Worm (Caenorhabditis elegans) whole organism, L2 larva: ENCODE results near the gene ech-2.

Source experiments
- ZK546.5 ChIP-seq: sonication (generic microtip); optimal IDR thresholded peaks from 2 replicates; lab custom pipeline; 2017; ENCODE audit warnings: missing biosample characterization, missing genetic modification characterization
- alr-1 ChIP-seq: fragments of 150-350 bp; optimal IDR thresholded peaks from 2 replicates; lab custom pipeline; 2014; ENCODE audit warnings: missing biosample characterization, missing genetic modification characterization
- crh-2 ChIP-seq: sonication (generic microtip); optimal IDR thresholded peaks from 2 replicates; lab custom pipeline; 2017; ENCODE audit warnings: missing biosample characterization, missing genetic modification characterization
- elt-3 ChIP-seq: sonication (generic microtip); optimal IDR thresholded peaks from 2 replicates; lab custom pipeline; 2017; ENCODE audit warnings: missing biosample characterization, missing genetic modification characterization
- lsy-2 ChIP-seq, 2 experiments: fragments of 150-350 bp in 1 of 2; sonication (generic microtip) in 1 of 2; optimal IDR thresholded peaks; 2 replicates each; lab custom pipeline; 2014 to 2017; ENCODE audit warnings: missing biosample characterization in 2 of 2, missing genetic modification characterization in 2 of 2
- nhr-12 ChIP-seq: fragments of 150-350 bp; optimal IDR thresholded peaks from 2 replicates; lab custom pipeline; 2014; ENCODE audit warnings: missing biosample characterization, missing genetic modification characterization
- nhr-237 ChIP-seq: fragments of 150-350 bp; optimal IDR thresholded peaks from 2 replicates; lab custom pipeline; 2014; ENCODE audit warnings: missing biosample characterization, missing genetic modification characterization
- unc-62 ChIP-seq: fragments of 150-350 bp; optimal IDR thresholded peaks from 2 replicates; lab custom pipeline; 2014; ENCODE audit warnings: missing biosample characterization, missing genetic modification reagents, missing genetic modification characterization

ce11 chrIV:11842121-11842520 lies 14.0 kb downstream of the ech-2 start, which contains the start of gene F38H4.3:
- TF ChIP-seq ZK546.5 (tag; lab: Kevin White, UChicago) (no peak), elt-3 (no peak), lsy-2 (tag; optimal IDR thresholded peaks at IDR 0.05; lab: Kevin White, UChicago) (no peak), unc-62 (no peak), nhr-12 (tag; lab: Kevin White, UChicago) (no peak), crh-2 (no peak), alr-1 (no peak), nhr-237 (tag; lab: Kevin White, UChicago) (no peak)
